Worm (Caenorhabditis elegans): Measurements from ENCODE around the gene mks-2.

The mks-2 gene

DNA sequence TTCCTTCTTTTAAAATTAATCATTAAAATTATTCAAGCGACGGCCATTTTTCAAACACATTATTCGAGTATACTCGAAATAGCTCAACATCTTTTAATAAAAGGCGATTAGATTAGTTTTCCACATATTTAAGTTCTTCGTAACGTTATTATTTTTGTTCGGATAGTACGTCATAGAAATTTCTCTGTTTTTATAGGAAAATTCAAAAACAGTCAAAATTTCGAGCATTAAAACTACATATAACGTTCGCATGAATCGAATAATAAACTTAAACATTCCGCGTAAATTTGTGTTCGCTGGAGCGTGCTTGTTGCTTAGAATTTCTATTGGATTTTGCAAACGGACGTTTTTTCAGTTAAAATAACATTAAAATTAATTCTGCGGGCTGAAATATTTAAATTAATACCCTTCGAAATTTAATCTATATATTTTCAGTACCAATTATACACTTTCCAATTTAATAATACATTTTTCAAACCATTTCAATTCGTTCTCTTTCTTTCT is 26.0 kb upstream of the mks-2 start, which contains the start of gene blos-4:
Gene blos-4, plus strand, starts transcription at position 51 of the 504 bp plus-strand sequence.
- no peak for TF ChIP-seq him-1 (tag; optimal IDR thresholded peaks at IDR 0.05)
- no peak for TF ChIP-seq dao-5 (tag; optimal IDR thresholded peaks at IDR 0.05)
- TF ChIP-seq W03F9.2 (tag; optimal IDR thresholded peaks at IDR 0.05): no peak

ce11 chrII:6244171-6244570 is 24.9 kb upstream of the mks-2 start, which contains the start of gene tat-4:
Gene tat-4, minus strand, starts transcription at chrII:6244287.
- TF ChIP-seq dao-5 (tag; optimal IDR thresholded peaks at IDR 0.05) (no peak), W03F9.2 (tag; optimal IDR thresholded peaks at IDR 0.05) (no peak), him-1 (tag; optimal IDR thresholded peaks at IDR 0.05) (no peak)

DNA sequence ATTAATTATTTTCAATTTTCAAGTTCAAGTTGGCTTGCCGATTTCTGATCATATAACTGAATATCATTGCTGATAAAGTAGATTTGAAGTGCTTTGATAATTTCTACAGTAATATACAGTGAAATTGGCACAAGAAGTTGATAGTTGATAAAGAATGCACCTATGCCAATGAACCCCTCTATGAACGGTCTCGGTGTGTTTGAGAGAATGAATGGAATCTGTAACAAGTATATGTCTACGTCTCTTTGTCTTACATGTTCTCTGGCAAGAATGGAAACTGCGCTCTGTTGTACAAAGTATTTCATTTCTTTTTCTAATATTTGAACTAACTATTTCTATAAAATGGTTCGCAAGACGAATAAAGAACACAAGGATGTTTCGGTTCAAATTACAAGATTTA is 22.5 kb upstream of the mks-2 start, which contains the start of gene T24H7.8:
Gene T24H7.8, plus strand, starts transcription at position 301 of the 400 bp plus-strand sequence.
- no peak for TF ChIP-seq dao-5 (tag; optimal IDR thresholded peaks at IDR 0.05)
- TF ChIP-seq W03F9.2 (tag; optimal IDR thresholded peaks at IDR 0.05): no peak
- TF ChIP-seq him-1 (tag; optimal IDR thresholded peaks at IDR 0.05): no peak

DNA sequence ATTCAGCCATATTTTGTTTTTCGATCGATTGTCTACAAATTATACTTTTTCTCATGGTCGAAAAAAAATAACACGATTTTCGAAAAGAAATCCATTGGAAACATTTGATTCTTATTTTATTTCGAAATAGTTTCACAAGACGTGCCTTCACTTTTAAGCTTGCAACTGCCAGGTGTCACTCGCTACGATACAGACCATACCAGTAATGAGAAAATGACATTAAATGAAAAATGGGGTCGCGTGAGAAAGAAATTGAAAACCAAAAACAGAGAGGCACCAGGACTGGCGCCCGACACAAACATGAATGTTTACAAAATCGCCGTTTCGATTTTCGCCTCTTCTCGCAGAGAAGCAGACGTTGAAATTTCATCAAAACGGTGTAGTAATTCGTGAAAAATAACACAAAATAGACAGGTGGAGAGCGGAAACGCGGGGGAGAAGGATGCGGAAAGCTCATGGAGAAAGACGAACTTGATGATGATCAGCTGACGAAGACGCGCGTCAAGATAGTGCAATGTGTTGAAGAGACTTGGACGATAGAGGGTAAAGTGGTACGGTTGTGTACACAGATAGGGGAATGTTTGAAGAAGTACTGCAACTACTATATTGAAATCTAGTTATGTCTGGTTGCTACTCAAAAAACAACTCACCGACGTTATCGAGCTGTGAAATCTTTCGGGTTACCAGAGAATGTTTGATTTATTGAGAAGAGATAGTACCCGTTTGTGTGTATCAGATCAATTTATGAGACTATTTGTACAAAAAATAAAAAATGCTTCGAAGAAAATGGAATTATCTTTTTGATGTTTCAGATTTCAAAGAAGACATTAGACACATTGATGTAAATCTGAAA is 17.1 kb upstream of the mks-2 start:
- TF ChIP-seq W03F9.2 (tag; optimal IDR thresholded peaks at IDR 0.05) (no peak), dao-5 (tag; optimal IDR thresholded peaks at IDR 0.05) (no peak), him-1 (tag; optimal IDR thresholded peaks at IDR 0.05) (no peak)

- TF ChIP-seq him-1 (tag; optimal IDR thresholded peaks at IDR 0.05) (no peak), dao-5 (tag; optimal IDR thresholded peaks at IDR 0.05) (no peak), W03F9.2 (tag; optimal IDR thresholded peaks at IDR 0.05) (no peak)
Measured at ce11 chrII:6235432-6236092, 16.3 kb upstream of the mks-2 start, which contains the start of gene T24H7.9. Gene T24H7.9, minus strand, starts transcription at chrII:6235505.

- TF ChIP-seq him-1 (tag; optimal IDR thresholded peaks at IDR 0.05) (no peak), dao-5 (tag; optimal IDR thresholded peaks at IDR 0.05) (no peak)
Measured at ce11 chrII:6230116-6230515, 10.9 kb upstream of the mks-2 start.

- TF ChIP-seq him-1 (tag; optimal IDR thresholded peaks at IDR 0.05) (no peak), dao-5 (tag; optimal IDR thresholded peaks at IDR 0.05) (no peak), W03F9.2 (tag; optimal IDR thresholded peaks at IDR 0.05) (no peak)
Measured at ce11 chrII:6226995-6227394, 7.7 kb upstream of the mks-2 start, which contains the start of gene srsy-2. Gene srsy-2, minus strand, starts transcription at chrII:6227095.

ce11 chrII:6223755-6224154 is 4.5 kb upstream of the mks-2 start:
- TF ChIP-seq him-1 (tag; optimal IDR thresholded peaks at IDR 0.05) (no peak), dao-5 (tag; optimal IDR thresholded peaks at IDR 0.05) (no peak), W03F9.2 (tag; optimal IDR thresholded peaks at IDR 0.05) (no peak)

- TF ChIP-seq W03F9.2 (tag; optimal IDR thresholded peaks at IDR 0.05): no peak
Measured at ce11 chrII:6222558-6222957, 3.3 kb upstream of the mks-2 start, which contains the start of gene C30B5.6. Gene C30B5.6, minus strand, starts transcription at chrII:6222658.

DNA sequence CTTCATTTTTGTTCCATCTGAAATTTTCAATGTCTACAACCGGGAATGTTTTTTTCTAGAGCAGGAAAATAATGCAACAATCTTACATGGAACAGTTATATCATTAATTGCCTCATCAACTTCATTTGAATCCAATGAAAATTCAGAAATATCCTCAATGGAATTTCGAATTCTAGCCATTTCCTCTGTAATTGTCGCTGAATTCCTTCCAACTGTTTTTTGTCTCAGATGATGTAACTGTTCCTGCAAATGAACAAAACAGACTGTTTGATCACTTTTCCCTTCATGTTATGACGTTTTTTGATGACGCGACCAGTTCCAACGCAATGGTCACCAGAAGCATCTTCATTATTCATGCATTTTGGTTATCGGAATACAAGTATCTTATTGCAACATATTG is 2.2 kb upstream of the mks-2 start:
- TF ChIP-seq W03F9.2 (tag; optimal IDR thresholded peaks at IDR 0.05) (no peak), him-1 (tag; optimal IDR thresholded peaks at IDR 0.05) (no peak), dao-5 (tag; optimal IDR thresholded peaks at IDR 0.05) (no peak)

DNA sequence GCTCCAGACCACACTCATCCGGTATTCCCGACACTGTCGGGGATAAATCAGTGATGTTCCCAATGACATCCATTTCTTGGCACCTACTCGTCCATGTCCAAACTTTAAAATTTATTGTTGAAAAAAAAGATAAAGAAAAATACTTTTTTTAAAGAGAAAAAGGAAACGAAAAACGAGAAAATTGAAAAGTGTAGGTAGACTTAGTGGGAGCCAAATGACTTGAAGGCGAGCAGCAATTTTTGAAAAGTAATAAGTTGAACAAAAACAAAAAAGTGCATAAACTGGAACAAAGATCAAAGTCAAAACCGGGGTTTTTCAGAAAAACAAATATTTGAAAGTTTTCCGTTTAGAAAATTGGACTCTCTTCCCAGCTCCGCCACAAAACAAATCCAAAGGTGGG is 11.1 kb downstream of the mks-2 start, which contains the start of gene daf-37:
Gene daf-37, minus strand, starts transcription at position 101 of the 400 bp plus-strand sequence.
- TF ChIP-seq dao-5 (tag; optimal IDR thresholded peaks at IDR 0.05): no peak
- no peak for TF ChIP-seq him-1 (tag; optimal IDR thresholded peaks at IDR 0.05)
- TF ChIP-seq W03F9.2 (tag; optimal IDR thresholded peaks at IDR 0.05): no peak

ce11 chrII:6207252-6207651 is 12.0 kb downstream of the mks-2 start:
- TF ChIP-seq W03F9.2 (tag; optimal IDR thresholded peaks at IDR 0.05): no peak
- TF ChIP-seq dao-5 (tag; optimal IDR thresholded peaks at IDR 0.05): no peak
- no peak for TF ChIP-seq him-1 (tag; optimal IDR thresholded peaks at IDR 0.05)

DNA sequence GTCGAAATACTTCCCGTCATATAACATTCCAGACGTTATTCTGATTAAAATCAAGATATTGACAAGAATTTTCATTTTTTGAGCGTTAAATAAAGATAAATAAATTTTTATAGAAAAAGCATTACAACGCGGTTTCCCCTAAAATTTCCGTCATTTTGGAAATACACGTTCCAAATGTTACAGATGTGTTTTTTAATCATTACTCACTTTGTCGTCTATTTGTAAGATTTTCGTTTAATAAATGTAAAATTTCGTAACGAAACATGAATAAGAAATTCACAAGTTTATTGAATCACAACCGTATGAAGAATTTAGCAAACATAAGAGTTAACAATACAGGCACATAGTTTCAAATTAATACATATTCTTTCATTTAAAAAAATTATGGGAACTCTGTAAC is 16.3 kb downstream of the mks-2 start, which contains the start of gene C30B5.17:
Gene C30B5.17, minus strand, starts transcription at position 101 of the 400 bp plus-strand sequence.
- TF ChIP-seq W03F9.2 (tag; optimal IDR thresholded peaks at IDR 0.05) (no peak), him-1 (tag; optimal IDR thresholded peaks at IDR 0.05) (no peak), dao-5 (tag; optimal IDR thresholded peaks at IDR 0.05) (no peak)

- TF ChIP-seq him-1 (tag; optimal IDR thresholded peaks at IDR 0.05) (no peak), W03F9.2 (tag; optimal IDR thresholded peaks at IDR 0.05) (no peak), dao-5 (tag; optimal IDR thresholded peaks at IDR 0.05) (no peak)
Measured at ce11 chrII:6199010-6199409, 20.2 kb downstream of the mks-2 start.

All from whole organism, L4/young adult.